Fruit fly (Drosophila melanogaster) whole organism, wandering third instar larva: Measurements from ENCODE around the gene wisp.

ENCODE experiments used
- Hr83 ChIP-seq: fragments of 200-300 bp; sonication (Bioruptor generic); optimal IDR thresholded peaks from 2 replicates; lab custom pipeline; 2016; ENCODE audit warnings: missing biosample characterization, mild to moderate bottlenecking, missing genetic modification characterization, moderate library complexity; ENCODE audit not compliant: poor library complexity, severe bottlenecking
- Mio ChIP-seq: sonication (Bioruptor generic); optimal IDR thresholded peaks from 2 replicates; lab custom pipeline; 2016; ENCODE audit warnings: missing biosample characterization, missing genetic modification characterization
- dl ChIP-seq, 2 experiments: fragments of 175-275, 200-275 bp in 1 of 2; fragments of 200-275 bp in 1 of 2; sonication (Bioruptor generic); optimal IDR thresholded peaks; lab custom pipeline; 2018; ENCODE audit warnings: mild to moderate bottlenecking in 2 of 2, missing biosample characterization in 2 of 2, missing genetic modification characterization in 2 of 2, moderate library complexity in 2 of 2; ENCODE audit not compliant: partially characterized antibody in 2 of 2, insufficient read depth in 1 of 2

dm6 chrX:11913581-11913980 lies 19.8 kb downstream of the wisp start:
- no peak for TF ChIP-seq Hr83
- TF ChIP-seq Mio (GFP tag; lab: Kevin White, UChicago): no peak
- TF ChIP-seq dl (GFP tag; optimal IDR thresholded peaks at IDR 0.05; lab: Kevin White, UChicago; ENCODE audit: insufficient read depth in 1 of 2, partially characterized antibody in 2 of 2): no peak
